Worm (Caenorhabditis elegans): ENCODE data around the gene ttr-33.

The ttr-33 gene

DNA sequence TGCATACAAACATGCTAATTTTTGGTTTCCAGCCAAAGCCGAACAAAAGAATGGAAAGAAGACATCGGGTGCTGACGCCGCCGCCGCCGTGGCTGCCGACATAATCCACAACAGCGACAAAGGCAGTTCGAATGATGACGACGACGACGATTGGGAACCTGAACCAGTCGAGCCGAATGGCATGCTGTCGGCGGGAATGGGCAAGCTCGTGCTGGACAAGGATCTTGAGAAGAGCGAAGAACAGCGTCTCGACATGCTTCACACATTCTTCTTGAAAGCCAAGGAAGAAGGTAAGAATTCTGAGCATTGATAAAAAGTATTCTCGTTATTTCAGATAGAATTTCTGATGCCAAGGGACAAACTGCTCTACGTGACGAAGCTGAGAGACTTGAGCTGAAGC, 18.9 kb upstream of the ttr-33 start:
- TF ChIP-seq npax-4 (tag; optimal IDR thresholded peaks at IDR 0.05) (no peak), dve-1 (tag; optimal IDR thresholded peaks at IDR 0.05) (no peak), syd-9 (tag; optimal IDR thresholded peaks at IDR 0.05) (no peak), T23F11.4 (GFP tag; optimal IDR thresholded peaks at IDR 0.05) (no peak), fax-1 (tag; optimal IDR thresholded peaks at IDR 0.05) (no peak), C38D4.7 (GFP tag; optimal IDR thresholded peaks at IDR 0.05) (no peak), odd-2 (tag; optimal IDR thresholded peaks at IDR 0.05) (no peak), pag-3 (tag; optimal IDR thresholded peaks at IDR 0.05; ENCODE audit: borderline replicate concordance) (no peak), ceh-2 (tag; optimal IDR thresholded peaks at IDR 0.05) (no peak)

DNA sequence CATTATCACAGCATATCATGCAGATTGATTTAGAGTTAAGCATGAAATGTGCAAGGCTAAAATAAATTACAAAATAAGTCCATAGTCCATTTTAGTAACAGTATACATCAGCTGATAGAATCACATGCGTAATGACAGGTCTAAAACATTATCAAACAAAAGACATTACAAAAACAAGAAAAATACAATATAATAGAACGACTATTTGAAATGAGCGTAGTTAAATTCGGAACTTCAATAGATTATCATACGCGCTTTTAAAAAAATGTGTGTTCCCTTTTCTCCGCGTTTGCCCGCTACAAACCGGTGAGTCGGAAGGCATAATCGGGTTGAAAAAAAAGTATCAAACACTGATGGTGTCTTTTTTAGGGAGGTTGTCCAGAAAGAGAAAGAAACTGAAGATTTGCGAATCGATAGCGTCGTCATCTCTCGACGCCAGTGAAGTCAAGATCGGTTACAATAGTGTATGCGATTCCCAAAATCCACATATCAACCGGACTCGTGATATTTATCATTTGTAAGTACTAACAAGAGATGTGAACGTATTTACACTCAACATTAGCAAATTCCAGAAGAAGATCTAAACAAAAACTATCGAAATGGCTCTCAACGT, 17.8 kb upstream of the ttr-33 start, which contains the start of gene C37C3.2:
C37C3.2 (plus strand) TSS at position 563 of the 613 bp plus-strand sequence.
- no peak for TF ChIP-seq pat-9 (tag; optimal IDR thresholded peaks at IDR 0.05)
- TF ChIP-seq eyg-1 (tag; optimal IDR thresholded peaks at IDR 0.05) = no peak
- no peak for TF ChIP-seq T23F11.4 (GFP tag; optimal IDR thresholded peaks at IDR 0.05)
- TF ChIP-seq hlh-6 (tag; optimal IDR thresholded peaks at IDR 0.05) = no peak
- no peak for TF ChIP-seq mec-3 (tag; optimal IDR thresholded peaks at IDR 0.05; ENCODE audit: borderline replicate concordance)
- no peak for TF ChIP-seq elt-4 (tag; optimal IDR thresholded peaks at IDR 0.05)
- no peak for TF ChIP-seq F13H6.1 (tag; optimal IDR thresholded peaks at IDR 0.05)
- TF ChIP-seq Y22D7AL.16 (tag; optimal IDR thresholded peaks at IDR 0.05) = no peak
- TF ChIP-seq lim-6 (tag; optimal IDR thresholded peaks at IDR 0.05) = no peak
- no peak for TF ChIP-seq dmd-4 (tag; optimal IDR thresholded peaks at IDR 0.05; ENCODE audit: borderline replicate concordance)
- TF ChIP-seq gmeb-2 (tag; optimal IDR thresholded peaks at IDR 0.05) = no peak
- no peak for TF ChIP-seq nhr-11 (tag; optimal IDR thresholded peaks at IDR 0.05)
- no peak for TF ChIP-seq hlh-30 (tag; optimal IDR thresholded peaks at IDR 0.05; ENCODE audit: insufficient read depth)
- no peak for TF ChIP-seq ceh-6 (GFP tag; optimal IDR thresholded peaks at IDR 0.05)
- no peak for TF ChIP-seq sdc-2 (tag; optimal IDR thresholded peaks at IDR 0.05)
- TF ChIP-seq ceh-9 (tag; optimal IDR thresholded peaks at IDR 0.05) = no peak
- no peak for TF ChIP-seq ceh-22 (tag; optimal IDR thresholded peaks at IDR 0.05)
- TF ChIP-seq che-1 (tag; optimal IDR thresholded peaks at IDR 0.05) = no peak
- no peak for TF ChIP-seq ceh-30 (tag; optimal IDR thresholded peaks at IDR 0.05)
- no peak for TF ChIP-seq tbx-2 (tag; optimal IDR thresholded peaks at IDR 0.05)

DNA sequence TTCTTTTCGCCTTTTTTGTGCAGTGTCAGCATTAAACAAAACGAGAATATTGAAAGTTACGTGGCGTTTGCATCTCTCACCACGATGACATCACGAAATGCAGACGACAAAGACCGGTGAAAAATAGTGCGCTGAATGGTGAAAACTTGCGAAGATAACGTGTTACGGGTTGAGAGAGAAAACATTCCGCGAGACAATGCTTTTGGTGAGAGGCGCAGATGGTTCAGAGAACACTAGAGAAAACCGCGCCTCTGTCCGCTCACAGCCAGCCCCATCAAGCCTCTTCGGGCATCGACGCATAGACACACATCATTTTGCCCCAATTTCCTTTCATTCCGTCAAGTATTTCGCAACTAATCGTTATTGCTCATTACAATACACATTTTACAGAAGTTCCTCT, 16.9 kb upstream of the ttr-33 start, which contains the start of the genes C37C3.9 and C37C3.18:
C37C3.9 (minus strand) TSS at position 98 of the 400 bp plus-strand sequence.
C37C3.18 (plus strand) TSS at position 391 of the 400 bp plus-strand sequence.
- TF ChIP-seq C08G9.2 (tag; optimal IDR thresholded peaks at IDR 0.05) (no peak), dmd-4 (tag; optimal IDR thresholded peaks at IDR 0.05; ENCODE audit: borderline replicate concordance) (no peak), ttx-3 (tag; optimal IDR thresholded peaks at IDR 0.05) (no peak), ahr-1 (tag; optimal IDR thresholded peaks at IDR 0.05) (no peak), ama-1 (optimal IDR thresholded peaks at IDR 0.05) (no peak), ceh-18 (tag; optimal IDR thresholded peaks at IDR 0.05) (peak; percentile 48), sox-4 (tag; optimal IDR thresholded peaks at IDR 0.05) (no peak), ets-4 (tag; optimal IDR thresholded peaks at IDR 0.05) (no peak), ceh-31 (tag; optimal IDR thresholded peaks at IDR 0.05) (peak; percentile 42), sdc-2 (tag; optimal IDR thresholded peaks at IDR 0.05) (no peak), hlh-15 (tag; optimal IDR thresholded peaks at IDR 0.05) (no peak), ceh-19 (GFP tag; optimal IDR thresholded peaks at IDR 0.05) (no peak), lin-11 (tag; optimal IDR thresholded peaks at IDR 0.05) (no peak), dve-1 (tag; optimal IDR thresholded peaks at IDR 0.05) (no peak), hlh-30 (tag; optimal IDR thresholded peaks at IDR 0.05; ENCODE audit: insufficient read depth) (peak; percentile 6), pqm-1 (tag; optimal IDR thresholded peaks at IDR 0.05) (peak; percentile 31), odd-2 (tag; optimal IDR thresholded peaks at IDR 0.05) (no peak), unc-86 (tag; optimal IDR thresholded peaks at IDR 0.05) (no peak), gmeb-2 (tag; optimal IDR thresholded peaks at IDR 0.05) (no peak), pat-9 (tag; optimal IDR thresholded peaks at IDR 0.05) (no peak), ztf-16 (tag; optimal IDR thresholded peaks at IDR 0.05) (no peak), hlh-8 (tag; optimal IDR thresholded peaks at IDR 0.05) (no peak), tbx-7 (tag; optimal IDR thresholded peaks at IDR 0.05) (no peak), ceh-9 (tag; optimal IDR thresholded peaks at IDR 0.05) (no peak), rnt-1 (tag; optimal IDR thresholded peaks at IDR 0.05) (peak; percentile 58), npax-4 (tag; optimal IDR thresholded peaks at IDR 0.05) (no peak), hlh-13 (GFP tag; optimal IDR thresholded peaks at IDR 0.05) (no peak), elt-2 (tag; optimal IDR thresholded peaks at IDR 0.05) (no peak), pros-1 (tag; optimal IDR thresholded peaks at IDR 0.05) (no peak), T23F11.4 (GFP tag; optimal IDR thresholded peaks at IDR 0.05) (peak; percentile 39), nhr-11 (tag; optimal IDR thresholded peaks at IDR 0.05) (no peak), nfya-1 (tag; optimal IDR thresholded peaks at IDR 0.05) (peak; percentile 63)

Measured in whole organism, late embryonic.